Worm (Caenorhabditis elegans) whole organism, late embryonic: Measurements from ENCODE around the gene clec-45.

ENCODE experiments used
- F13H6.1 ChIP-seq: sonication (generic microtip); optimal IDR thresholded peaks from 2 replicates; lab custom pipeline; 2016; ENCODE audit warnings: missing genetic modification characterization, missing compliant biosample characterization
- ama-1 ChIP-seq: fragments of 150-350 bp; optimal IDR thresholded peaks from 2 replicates; lab custom pipeline; 2014
- ceh-30 ChIP-seq: fragments of 150-350 bp; optimal IDR thresholded peaks from 2 replicates; lab custom pipeline; 2014; ENCODE audit warnings: missing biosample characterization, missing genetic modification characterization
- ceh-48 ChIP-seq: sonication (generic microtip); optimal IDR thresholded peaks from 2 replicates; lab custom pipeline; 2016; ENCODE audit warnings: missing genetic modification characterization, inconsistent platforms, missing compliant biosample characterization
- elt-2 ChIP-seq: sonication (generic microtip); optimal IDR thresholded peaks from 2 replicates; lab custom pipeline; 2016; ENCODE audit warnings: missing genetic modification reagents, missing genetic modification characterization, missing compliant biosample characterization
- eyg-1 ChIP-seq: sonication (generic microtip); optimal IDR thresholded peaks from 2 replicates; lab custom pipeline; 2016; ENCODE audit warnings: missing genotype, missing genetic modification characterization, missing compliant biosample characterization
- hlh-15 ChIP-seq: sonication (generic microtip); optimal IDR thresholded peaks from 2 replicates; lab custom pipeline; 2016; ENCODE audit warnings: missing genetic modification characterization, missing compliant biosample characterization
- hlh-30 ChIP-seq: sonication (generic microtip); optimal IDR thresholded peaks from 2 replicates; lab custom pipeline; 2017; ENCODE audit warnings: antibody characterized with exemption, missing genetic modification characterization, missing compliant biosample characterization; ENCODE audit not compliant: insufficient read depth
- lin-11 ChIP-seq: fragments of 200-800 bp; sonication (Bioruptor generic); optimal IDR thresholded peaks from 2 replicates; lab custom pipeline; 2018; ENCODE audit warnings: mild to moderate bottlenecking, missing genetic modification characterization, missing compliant biosample characterization
- nfya-1 ChIP-seq: sonication (generic microtip); optimal IDR thresholded peaks from 2 replicates; lab custom pipeline; 2017; ENCODE audit warnings: missing genetic modification characterization, mild to moderate bottlenecking, missing compliant biosample characterization, antibody characterized with exemption, moderate library complexity
- nhr-11 ChIP-seq: fragments of 150-350 bp; optimal IDR thresholded peaks from 2 replicates; lab custom pipeline; 2014; ENCODE audit warnings: missing biosample characterization, missing genetic modification characterization
- pqm-1 ChIP-seq: sonication (generic microtip); optimal IDR thresholded peaks from 2 replicates; lab custom pipeline; 2016; ENCODE audit warnings: missing genetic modification characterization, missing compliant biosample characterization
- rnt-1 ChIP-seq: sonication (generic microtip); optimal IDR thresholded peaks from 2 replicates; lab custom pipeline; 2016; ENCODE audit warnings: missing genetic modification characterization, missing compliant biosample characterization
- unc-55 ChIP-seq: sonication (generic microtip); optimal IDR thresholded peaks from 2 replicates; lab custom pipeline; 2017; ENCODE audit warnings: missing biosample characterization, missing genetic modification reagents, missing genetic modification characterization

ce11 chrV:7681388-7681787, 43.5 kb downstream of the clec-45 start, which contains the start of gene cyp-33A1:
- TF ChIP-seq hlh-30, result no peak
- TF ChIP-seq pqm-1 (tag; lab: Kevin White, UChicago), result no peak
- no peak for TF ChIP-seq elt-2 (tag; lab: Kevin White, UChicago)
- TF ChIP-seq hlh-15 (tag; lab: Kevin White, UChicago), result no peak
- no peak for TF ChIP-seq nhr-11 (tag; lab: Kevin White, UChicago)
- TF ChIP-seq rnt-1 (tag; lab: Kevin White, UChicago), result no peak
- no peak for TF ChIP-seq ama-1 (lab: Kevin White, UChicago)
- TF ChIP-seq eyg-1 (tag; lab: Kevin White, UChicago), result no peak
- TF ChIP-seq F13H6.1 (tag; lab: Kevin White, UChicago), result no peak
- no peak for TF ChIP-seq ceh-48 (tag; lab: Kevin White, UChicago)
- no peak for TF ChIP-seq ceh-30 (tag; lab: Kevin White, UChicago)
- TF ChIP-seq nfya-1 (tag; lab: Kevin White, UChicago), result no peak
- TF ChIP-seq lin-11 (tag; lab: Kevin White, UChicago), result no peak
- no peak for TF ChIP-seq unc-55
